Worm (Caenorhabditis elegans) whole organism, L4 larva: ENCODE measurements around the gene best-15.

Source experiments
- F10B5.3 ChIP-seq: sonication (generic microtip); optimal IDR thresholded peaks from 2 replicates; lab custom pipeline; 2016; ENCODE audit warnings: mild to moderate bottlenecking, missing genetic modification characterization, missing compliant biosample characterization
- F37D6.2 ChIP-seq: sonication (generic microtip); optimal IDR thresholded peaks from 2 replicates; lab custom pipeline; 2016; ENCODE audit warnings: mild to moderate bottlenecking, missing genetic modification characterization, missing compliant biosample characterization
- F49E8.2 ChIP-seq: sonication (generic microtip); optimal IDR thresholded peaks from 2 replicates; lab custom pipeline; 2016; ENCODE audit warnings: missing compliant biosample characterization, mild to moderate bottlenecking, missing genetic modification characterization, borderline replicate concordance
- R02D3.7 ChIP-seq: fragments of 150-350 bp; sonication (generic microtip); optimal IDR thresholded peaks from 3 replicates; lab custom pipeline; 2014; ENCODE audit warnings: missing biosample characterization, missing genetic modification characterization
- Y48G9A.11 ChIP-seq: fragments of 200-800 bp; sonication (Bioruptor generic); IDR thresholded peaks from 2 replicates; pipeline ENCODE4 v1.3.6; 2022; ENCODE audit warnings: missing genetic modification reagents, missing genetic modification characterization, missing compliant biosample characterization
- Y75B8A.6 ChIP-seq: fragments of 200-800 bp; sonication (Bioruptor generic); IDR thresholded peaks from 2 replicates; pipeline ENCODE4 v1.3.6; 2022; ENCODE audit warnings: missing genetic modification reagents, missing genetic modification characterization, missing compliant biosample characterization
- aha-1 ChIP-seq: fragments of 150-350 bp; peaks from one replicate; lab custom pipeline; 2014; ENCODE audit warnings: missing biosample characterization, missing genetic modification characterization
- aly-2 ChIP-seq: sonication (generic microtip); optimal IDR thresholded peaks from 2 replicates; lab custom pipeline; 2018; ENCODE audit warnings: missing biosample characterization, missing genetic modification characterization
- ama-1 ChIP-seq: fragments of 150-350 bp; optimal IDR thresholded peaks from 2 replicates; lab custom pipeline; 2014; ENCODE audit warnings: inconsistent platforms, mixed read lengths
- attf-4 ChIP-seq: sonication (generic microtip); optimal IDR thresholded peaks from 3 replicates; lab custom pipeline; 2017; ENCODE audit warnings: missing biosample characterization, missing genetic modification characterization
- cey-2 ChIP-seq: sonication (generic microtip); optimal IDR thresholded peaks from 3 replicates; lab custom pipeline; 2017; ENCODE audit warnings: missing genetic modification characterization, mild to moderate bottlenecking, missing compliant biosample characterization, antibody characterized with exemption, borderline replicate concordance; ENCODE audit not compliant: insufficient read depth
- daf-16 ChIP-seq, 3 experiments: sonication (generic microtip); optimal IDR thresholded peaks; 2 replicates each; lab custom pipeline; 2016 to 2017; ENCODE audit warnings: missing genetic modification characterization in 3 of 3, missing genetic modification reagents in 3 of 3, mild to moderate bottlenecking in 2 of 3, missing compliant biosample characterization in 2 of 3, missing biosample characterization in 1 of 3, moderate library complexity in 1 of 3
- daf-19 ChIP-seq: fragments of 200-800 bp; sonication (Bioruptor generic); conservative IDR thresholded peaks from 2 replicates; pipeline ENCODE4 v1.3.6; 2022; ENCODE audit warnings: missing genetic modification characterization, missing compliant biosample characterization
- dmd-6 ChIP-seq: fragments of 200-800 bp; sonication (Bioruptor generic); IDR thresholded peaks from 2 replicates; pipeline ENCODE4 v1.3.6; 2022; ENCODE audit warnings: missing genetic modification reagents, missing genetic modification characterization, missing compliant biosample characterization
- dmd-8 ChIP-seq: fragments of 200-800 bp; sonication (Bioruptor generic); IDR thresholded peaks from 2 replicates; pipeline ENCODE4 v1.3.6; 2022; ENCODE audit warnings: missing genetic modification characterization, missing compliant biosample characterization
- dmd-9 ChIP-seq: fragments of 200-800 bp; sonication (Bioruptor generic); IDR thresholded peaks from 2 replicates; pipeline ENCODE4 v1.3.6; 2022; ENCODE audit warnings: missing genetic modification reagents, missing genetic modification characterization, missing compliant biosample characterization
- dpl-1 ChIP-seq: fragments of 150-350 bp; optimal IDR thresholded peaks from 2 replicates; lab custom pipeline; 2014; ENCODE audit warnings: missing biosample characterization, missing genetic modification reagents, missing genetic modification characterization
- dve-1 ChIP-seq: sonication (generic microtip); optimal IDR thresholded peaks from 2 replicates; lab custom pipeline; 2017; ENCODE audit warnings: antibody characterized with exemption, mild to moderate bottlenecking, missing genetic modification characterization, missing compliant biosample characterization; ENCODE audit not compliant: insufficient read depth
- egl-27 ChIP-seq: sonication (generic microtip); optimal IDR thresholded peaks from 3 replicates; lab custom pipeline; 2017; ENCODE audit warnings: missing biosample characterization, missing genetic modification reagents, missing genetic modification characterization
- hlh-11 ChIP-seq: fragments of 200-800 bp; sonication (Bioruptor generic); optimal IDR thresholded peaks from 2 replicates; lab custom pipeline; 2018; ENCODE audit warnings: mild to moderate bottlenecking, missing genetic modification characterization, missing compliant biosample characterization
- hlh-30 ChIP-seq: sonication (generic microtip); optimal IDR thresholded peaks from 2 replicates; lab custom pipeline; 2017; ENCODE audit warnings: antibody characterized with exemption, mild to moderate bottlenecking, missing genetic modification characterization, missing compliant biosample characterization; ENCODE audit not compliant: insufficient read depth
- hmg-1.1 ChIP-seq: fragments of 200-800 bp; sonication (Bioruptor generic); IDR thresholded peaks from 2 replicates; pipeline ENCODE4 v1.3.6; 2022; ENCODE audit warnings: missing genetic modification reagents, missing genetic modification characterization, missing compliant biosample characterization
- jun-1 ChIP-seq: fragments of 150-350 bp; optimal IDR thresholded peaks from 2 replicates; lab custom pipeline; 2014; ENCODE audit warnings: missing biosample characterization, missing genetic modification reagents, missing genetic modification characterization
- lin-13 ChIP-seq: fragments of 150-350 bp; optimal IDR thresholded peaks from 2 replicates; lab custom pipeline; 2014; ENCODE audit warnings: missing biosample characterization, missing genetic modification reagents, missing genetic modification characterization
- lir-3 ChIP-seq: sonication (generic microtip); optimal IDR thresholded peaks from 2 replicates; lab custom pipeline; 2016; ENCODE audit warnings: mild to moderate bottlenecking, missing genetic modification characterization, missing compliant biosample characterization
- madf-5 ChIP-seq, 2 experiments: fragments of 200-800 bp; sonication (Bioruptor generic); IDR thresholded peaks; 2 replicates each; pipeline ENCODE4 v1.3.6; 2022; ENCODE audit warnings: missing compliant biosample characterization in 2 of 2, missing genetic modification characterization in 2 of 2
- mdl-1 ChIP-seq, 2 experiments: fragments of 150-350 bp in 1 of 2; sonication (generic microtip) in 1 of 2; optimal IDR thresholded peaks; 2 replicates each; lab custom pipeline; 2014 to 2017; ENCODE audit warnings: missing biosample characterization in 2 of 2, missing genetic modification characterization in 2 of 2
- mxl-3 ChIP-seq: fragments of 200-800 bp; sonication (Bioruptor generic); optimal IDR thresholded peaks from 2 replicates; lab custom pipeline; 2018; ENCODE audit warnings: mild to moderate bottlenecking, missing genetic modification characterization, missing compliant biosample characterization
- nhr-102 ChIP-seq: sonication (generic microtip); optimal IDR thresholded peaks from 2 replicates; lab custom pipeline; 2016; ENCODE audit warnings: mild to moderate bottlenecking, missing genetic modification characterization, moderate library complexity, missing compliant biosample characterization
- nhr-111 ChIP-seq: fragments of 200-800 bp; sonication (Bioruptor generic); optimal IDR thresholded peaks from 2 replicates; lab custom pipeline; 2018; ENCODE audit warnings: mild to moderate bottlenecking, missing genetic modification characterization, missing compliant biosample characterization
- nhr-237 ChIP-seq: sonication (generic microtip); optimal IDR thresholded peaks from 2 replicates; lab custom pipeline; 2017; ENCODE audit warnings: missing biosample characterization, missing genetic modification characterization
- nhr-28 ChIP-seq: fragments of 150-350 bp; optimal IDR thresholded peaks from 2 replicates; lab custom pipeline; 2014; ENCODE audit warnings: missing biosample characterization, missing genetic modification characterization
- nhr-41 ChIP-seq: fragments of 200-800 bp; sonication (Bioruptor generic); IDR thresholded peaks from 2 replicates; pipeline ENCODE4 v1.3.6; 2022; ENCODE audit warnings: missing genetic modification reagents, missing genetic modification characterization, missing compliant biosample characterization
- nhr-42 ChIP-seq: fragments of 200-800 bp; sonication (Bioruptor generic); IDR thresholded peaks from 2 replicates; pipeline ENCODE4 v1.3.6; 2022; ENCODE audit warnings: missing genetic modification characterization, missing compliant biosample characterization
- nhr-48 ChIP-seq: sonication (generic microtip); optimal IDR thresholded peaks from 2 replicates; lab custom pipeline; 2016; ENCODE audit warnings: mild to moderate bottlenecking, missing genetic modification characterization, missing compliant biosample characterization
- nhr-76 ChIP-seq: fragments of 150-350 bp; optimal IDR thresholded peaks from 2 replicates; lab custom pipeline; 2014; ENCODE audit warnings: missing biosample characterization, missing genetic modification characterization
- pqm-1 ChIP-seq: sonication (generic microtip); optimal IDR thresholded peaks from 2 replicates; lab custom pipeline; 2017; ENCODE audit warnings: missing biosample characterization, missing genetic modification characterization
- rbr-2 ChIP-seq: sonication (generic microtip); optimal IDR thresholded peaks from 2 replicates; lab custom pipeline; 2016; ENCODE audit warnings: missing genotype, missing genetic modification characterization, missing compliant biosample characterization
- saeg-2 ChIP-seq: fragments of 200-800 bp; sonication (Bioruptor generic); IDR thresholded peaks from 2 replicates; pipeline ENCODE4 v1.3.6; 2022; ENCODE audit warnings: missing genetic modification reagents, missing genetic modification characterization, missing compliant biosample characterization
- set-16 ChIP-seq: fragments of 200-800 bp; sonication (Bioruptor generic); IDR thresholded peaks from 2 replicates; pipeline ENCODE4 v1.3.6; 2022; ENCODE audit warnings: missing genetic modification reagents, missing genetic modification characterization, missing compliant biosample characterization
- skn-1 ChIP-seq: fragments of 150-350 bp; optimal IDR thresholded peaks from 2 replicates; lab custom pipeline; 2014; ENCODE audit warnings: missing biosample characterization, missing genetic modification characterization
- snpc-4 ChIP-seq: fragments of 150-350 bp; optimal IDR thresholded peaks from 2 replicates; lab custom pipeline; 2014; ENCODE audit warnings: missing biosample characterization, missing genetic modification characterization
- spr-1 ChIP-seq: sonication (generic microtip); optimal IDR thresholded peaks from 2 replicates; lab custom pipeline; 2016; ENCODE audit warnings: mild to moderate bottlenecking, missing genetic modification characterization, missing compliant biosample characterization
- tra-1 ChIP-seq: fragments of 200-800 bp; sonication (Bioruptor generic); IDR thresholded peaks from 2 replicates; pipeline ENCODE4 v1.3.6; 2022; ENCODE audit warnings: missing genetic modification reagents, missing genetic modification characterization, missing compliant biosample characterization
- unc-39 ChIP-seq: sonication (generic microtip); optimal IDR thresholded peaks from 2 replicates; lab custom pipeline; 2017; ENCODE audit warnings: missing biosample characterization, missing genetic modification characterization
- unc-62 ChIP-seq, 3 experiments: fragments of 150-350 bp in 1 of 3; sonication (generic microtip); optimal IDR thresholded peaks in 2 of 3; peaks in 1 of 3; 1 replicate in 1 of 3; 2 replicates in 2 of 3; lab custom pipeline; 2014 to 2017; ENCODE audit warnings: missing biosample characterization in 3 of 3, missing genetic modification characterization in 3 of 3, missing genetic modification reagents in 3 of 3, missing genotype in 1 of 3
- zag-1 ChIP-seq: fragments of 150-350 bp; optimal IDR thresholded peaks from 2 replicates; lab custom pipeline; 2014; ENCODE audit warnings: missing biosample characterization, missing genetic modification characterization
- zfp-2 ChIP-seq: sonication (generic microtip); optimal IDR thresholded peaks from 2 replicates; lab custom pipeline; 2016; ENCODE audit warnings: mild to moderate bottlenecking, missing genetic modification characterization, missing compliant biosample characterization
- ztf-11 ChIP-seq: fragments of 150-350 bp; optimal IDR thresholded peaks from 2 replicates; lab custom pipeline; 2014; ENCODE audit warnings: missing biosample characterization, missing genetic modification characterization
- ztf-7 ChIP-seq: fragments of 150-350 bp; optimal IDR thresholded peaks from 2 replicates; lab custom pipeline; 2014; ENCODE audit warnings: missing biosample characterization, missing genetic modification characterization

The best-15 gene

DNA sequence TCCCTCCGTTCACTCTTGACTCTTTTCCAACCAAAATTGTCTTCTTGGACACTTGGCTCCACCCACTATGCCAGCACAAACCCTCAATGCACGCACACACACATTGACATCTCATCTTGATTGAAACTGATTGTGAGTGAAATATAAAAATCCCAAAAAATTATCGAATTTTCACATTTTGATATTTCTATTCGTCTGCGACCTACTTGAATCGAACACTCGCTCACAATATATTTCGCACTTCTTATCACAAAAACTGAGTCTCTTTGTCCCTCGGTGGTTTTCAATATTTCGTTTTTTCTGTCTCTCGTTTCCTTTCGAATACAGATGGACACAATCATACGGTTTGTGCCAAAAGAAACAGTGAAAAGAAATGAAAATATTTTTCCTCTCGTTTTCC lies 11.9 kb downstream of the best-15 start:
- TF ChIP-seq unc-39 (tag; lab: Kevin White, UChicago): no peak
- peak in 1 of 2 experiments; percentile 76 for TF ChIP-seq unc-62 (GFP tag; optimal IDR thresholded peaks at IDR 0.05 in 1 of 2; lab: Kevin White, UChicago)
- TF ChIP-seq unc-62 (tag; optimal IDR thresholded peaks at IDR 0.05; lab: Kevin White, UChicago): no peak
- TF ChIP-seq daf-16 (GFP tag; optimal IDR thresholded peaks at IDR 0.05; lab: Kevin White, UChicago): no peak
- TF ChIP-seq daf-16 (tag; optimal IDR thresholded peaks at IDR 0.05; lab: Kevin White, UChicago): peak; percentile 73
- peak; percentile 61 for TF ChIP-seq nhr-28 (tag; lab: Kevin White, UChicago)
- TF ChIP-seq aha-1 (tag; lab: Kevin White, UChicago): peak; percentile 51
- TF ChIP-seq tra-1 (GFP tag; lab: Robert Waterston, UW): no peak
- TF ChIP-seq lir-3 (tag; lab: Kevin White, UChicago): no peak
- peak; percentile 69 for TF ChIP-seq hlh-11 (tag; lab: Kevin White, UChicago)
- no peak for TF ChIP-seq zfp-2 (tag; lab: Kevin White, UChicago)
- no peak for TF ChIP-seq spr-1 (tag; lab: Kevin White, UChicago)
- TF ChIP-seq pqm-1: peak; percentile 34
- peak; percentile 17 for TF ChIP-seq mxl-3 (GFP tag; lab: Kevin White, UChicago)
- 0 out of 2 replicates have a peak, but pooled peaks have one; percentile 22 for TF ChIP-seq hmg-1.1 (GFP tag; lab: Robert Waterston, UW)
- TF ChIP-seq ama-1 (lab: Kevin White, UChicago): no peak
- TF ChIP-seq R02D3.7 (tag; lab: Kevin White, UChicago): no peak
- TF ChIP-seq hlh-30 (tag; lab: Kevin White, UChicago): no peak
- peak; percentile 67 for TF ChIP-seq dmd-6 (GFP tag; lab: Robert Waterston, UW)
- TF ChIP-seq F37D6.2 (tag; lab: Kevin White, UChicago): no peak
- peak; percentile 61 for TF ChIP-seq dve-1

DNA sequence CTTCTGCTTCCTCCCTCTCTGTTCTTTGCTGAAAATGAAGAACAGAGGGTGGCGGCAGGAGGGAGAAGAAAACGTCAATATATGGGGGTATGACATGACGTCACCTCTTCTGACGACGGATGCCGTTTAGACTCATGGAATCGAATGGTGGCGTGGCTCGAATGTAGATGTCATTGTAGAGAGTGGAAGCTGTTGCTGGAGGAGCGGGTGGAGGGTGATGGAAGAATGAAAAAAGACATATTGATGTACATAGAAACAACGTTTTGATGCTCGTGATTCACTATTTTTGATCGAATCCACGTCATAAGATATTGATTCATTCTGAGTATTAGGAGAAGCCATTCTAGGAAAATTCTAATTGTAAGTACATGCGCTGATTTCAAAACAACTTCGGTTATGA lies 13.0 kb downstream of the best-15 start:
- TF ChIP-seq saeg-2 (GFP tag; lab: Robert Waterston, UW) (no peak), nhr-41 (no peak), aha-1 (tag; lab: Kevin White, UChicago) (peak; percentile 92), set-16 (GFP tag; lab: Robert Waterston, UW) (peak; percentile 43), egl-27 (tag; lab: Kevin White, UChicago) (no peak), aly-2 (no peak), dmd-8 (no peak), nhr-237 (tag; lab: Kevin White, UChicago) (no peak), dmd-9 (no peak), nhr-48 (tag; lab: Kevin White, UChicago) (no peak), ztf-7 (no peak), daf-19 (no peak), jun-1 (tag; lab: Kevin White, UChicago) (no peak), mdl-1 (tag; optimal IDR thresholded peaks at IDR 0.05; lab: Kevin White, UChicago) (no peak), dpl-1 (GFP tag; lab: Kevin White, UChicago) (no peak), F10B5.3 (tag; lab: Kevin White, UChicago) (no peak), Y75B8A.6 (GFP tag; lab: Robert Waterston, UW) (no peak), zfp-2 (tag; lab: Kevin White, UChicago) (no peak), attf-4 (no peak), lin-13 (GFP tag; lab: Kevin White, UChicago) (no peak), nhr-76 (tag; lab: Kevin White, UChicago) (no peak), nhr-102 (tag; lab: Kevin White, UChicago) (no peak), rbr-2 (tag; lab: Kevin White, UChicago) (peak; percentile 49), nhr-111 (no peak), zag-1 (tag; lab: Kevin White, UChicago) (no peak), lir-3 (tag; lab: Kevin White, UChicago) (no peak), ztf-11 (tag; lab: Kevin White, UChicago) (no peak), snpc-4 (tag; lab: Kevin White, UChicago) (no peak), F49E8.2 (tag; lab: Kevin White, UChicago) (no peak), madf-5 (GFP tag; IDR thresholded peaks at IDR 0.05; lab: Robert Waterston, UW) (no peak), nhr-42 (GFP tag; lab: Robert Waterston, UW) (no peak), skn-1 (tag; lab: Kevin White, UChicago) (no peak), nhr-28 (tag; lab: Kevin White, UChicago) (no peak), cey-2 (tag; lab: Kevin White, UChicago) (no peak), mxl-3 (GFP tag; lab: Kevin White, UChicago) (no peak), Y48G9A.11 (GFP tag; lab: Robert Waterston, UW) (no peak)
